Worm (Caenorhabditis elegans) whole organism, young adult: ENCODE data around the gene mua-6.
"Not testable (repeated sequence)": the region's sequence is repeated elsewhere in the genome, so short reads cannot be mapped to it uniquely, and the experiment has no call there.

Source experiments
- B0336.3 ChIP-seq: fragments of 200-800 bp; sonication (Bioruptor generic); IDR thresholded peaks from 2 replicates; pipeline ENCODE4 v1.3.6; 2022; ENCODE audit warnings: missing genetic modification characterization, missing compliant biosample characterization
- D2030.7 ChIP-seq: fragments of 200-800 bp; sonication (Bioruptor generic); IDR thresholded peaks from 2 replicates; pipeline ENCODE4 v1.3.6; 2022; ENCODE audit warnings: missing genetic modification reagents, missing genetic modification characterization, missing compliant biosample characterization
- F22D6.2 ChIP-seq: sonication (generic microtip); optimal IDR thresholded peaks from 2 replicates; lab custom pipeline; 2016; ENCODE audit warnings: mild to moderate bottlenecking, missing genetic modification characterization, missing compliant biosample characterization
- die-1 ChIP-seq: sonication (generic microtip); optimal IDR thresholded peaks from 2 replicates; lab custom pipeline; 2016; ENCODE audit warnings: missing genotype, mild to moderate bottlenecking, missing genetic modification characterization, missing compliant biosample characterization
- dpff-1 ChIP-seq: sonication (generic microtip); optimal IDR thresholded peaks from 2 replicates; lab custom pipeline; 2017; ENCODE audit warnings: mild to moderate bottlenecking, missing genetic modification characterization, missing compliant biosample characterization
- gei-17 ChIP-seq: fragments of 200-800 bp; sonication (Bioruptor generic); optimal IDR thresholded peaks from 2 replicates; lab custom pipeline; 2018; ENCODE audit warnings: mild to moderate bottlenecking, missing genetic modification characterization, missing compliant biosample characterization
- hlh-26 ChIP-seq: fragments of 200-800 bp; sonication (Bioruptor generic); conservative IDR thresholded peaks from 2 replicates; pipeline ENCODE4 v1.3.6; 2022; ENCODE audit warnings: missing genetic modification reagents, missing genetic modification characterization, missing compliant biosample characterization
- lag-1 ChIP-seq: fragments of 200-800 bp; sonication (Bioruptor generic); IDR thresholded peaks from 2 replicates; pipeline ENCODE4 v1.3.6; 2022; ENCODE audit warnings: missing genetic modification reagents, missing genetic modification characterization, missing compliant biosample characterization
- let-526 ChIP-seq: fragments of 200-800 bp; sonication (Bioruptor generic); IDR thresholded peaks from 2 replicates; pipeline ENCODE4 v1.3.6; 2022; ENCODE audit warnings: missing genetic modification reagents, missing genetic modification characterization, missing compliant biosample characterization
- lin-26 ChIP-seq: fragments of 200-800 bp; sonication (Bioruptor generic); IDR thresholded peaks from 2 replicates; pipeline ENCODE4 v1.3.6; 2022; ENCODE audit warnings: missing genetic modification reagents, missing genetic modification characterization, missing compliant biosample characterization
- lir-1 ChIP-seq: fragments of 200-800 bp; sonication (Bioruptor generic); conservative IDR thresholded peaks from 2 replicates; pipeline ENCODE4 v1.3.6; 2022; ENCODE audit warnings: missing genetic modification reagents, missing genetic modification characterization, missing compliant biosample characterization
- madf-3 ChIP-seq: fragments of 200-800 bp; sonication (Bioruptor generic); IDR thresholded peaks from 2 replicates; pipeline ENCODE4 v1.3.6; 2022; ENCODE audit warnings: missing genetic modification reagents, missing genetic modification characterization, missing compliant biosample characterization
- mes-4 ChIP-seq: sonication (generic microtip); optimal IDR thresholded peaks from 2 replicates; lab custom pipeline; 2016; ENCODE audit warnings: missing genotype, missing genetic modification characterization, missing compliant biosample characterization
- rpc-1 ChIP-seq, 2 experiments: fragments of 150-350 bp in 1 of 2; sonication (generic microtip) in 1 of 2; optimal IDR thresholded peaks; 2 replicates each; lab custom pipeline; 2014 to 2018; ENCODE audit warnings: missing biosample characterization in 1 of 2, missing genetic modification characterization in 1 of 2, missing genetic modification reagents in 1 of 2, missing genotype in 1 of 2
- snpc-1.1 ChIP-seq: sonication (generic microtip); optimal IDR thresholded peaks from 2 replicates; lab custom pipeline; 2017; ENCODE audit warnings: missing genetic modification characterization, mild to moderate bottlenecking, missing compliant biosample characterization, antibody characterized with exemption, moderate library complexity, missing genotype, missing genetic modification reagents; ENCODE audit not compliant: insufficient read depth
- snpc-4 ChIP-seq, 5 experiments: fragments of 150-350 bp in 1 of 5; sonication (generic microtip) in 4 of 5; optimal IDR thresholded peaks; 2 replicates each; lab custom pipeline; 2014 to 2018; ENCODE audit warnings: missing genetic modification characterization in 5 of 5, missing biosample characterization in 3 of 5, antibody characterized with exemption in 2 of 5, mild to moderate bottlenecking in 2 of 5, missing compliant biosample characterization in 2 of 5, missing genotype in 2 of 5, moderate library complexity in 2 of 5, missing genetic modification reagents in 1 of 5
- tlf-1 ChIP-seq: fragments of 200-800 bp; sonication (Bioruptor generic); optimal IDR thresholded peaks from 2 replicates; lab custom pipeline; 2018; ENCODE audit warnings: mild to moderate bottlenecking, missing genetic modification characterization, missing compliant biosample characterization
- unc-62 ChIP-seq: fragments of 150-350 bp; optimal IDR thresholded peaks from 2 replicates; lab custom pipeline; 2014; ENCODE audit warnings: missing biosample characterization, missing genetic modification reagents, missing genetic modification characterization

Gene mua-6

ce11 chrX:16217749-16218148 is 47.7 kb downstream of the mua-6 start (continued):
- TF ChIP-seq unc-62 (GFP tag; lab: Kevin White, UChicago) (no peak), snpc-1.1 (no peak), dpff-1 (tag; lab: Kevin White, UChicago) (no peak), lir-1 (no peak), gei-17 (no peak), die-1 (tag; lab: Kevin White, UChicago) (peak; percentile 61), snpc-4 (GFP tag; optimal IDR thresholded peaks at IDR 0.05; lab: Kevin White, UChicago) (no peak), snpc-4 (tag; optimal IDR thresholded peaks at IDR 0.05; lab: Kevin White, UChicago) (peak in 2 of 4 experiments; percentile 35 to 68), B0336.3 (GFP tag; lab: Robert Waterston, UW) (no peak), D2030.7 (GFP tag; lab: Robert Waterston, UW) (peak; percentile 76), mes-4 (tag; lab: Kevin White, UChicago) (no peak), lin-26 (peak; percentile 80), madf-3 (GFP tag; lab: Robert Waterston, UW) (no peak)

ce11 chrX:16217108-16217507 is 48.4 kb downstream of the mua-6 start, which contains the start of gene F23A7.1:
F23A7.1 (plus strand) TSS chrX:16217408.
- no peak for TF ChIP-seq B0336.3 (GFP tag; lab: Robert Waterston, UW)
- TF ChIP-seq let-526 = no peak
- no peak for TF ChIP-seq lag-1 (GFP tag; lab: Robert Waterston, UW)
- TF ChIP-seq F22D6.2 (tag; lab: Kevin White, UChicago) = no peak

- TF ChIP-seq hlh-26 (GFP tag; lab: Robert Waterston, UW); tlf-1 (GFP tag; lab: Kevin White, UChicago); lir-1: not testable (repeated sequence)
These were observed 52.4 kb downstream of the mua-6 start, which contains the start of gene F23A7.8 for ce11 chrX:16213073-16213472. F23A7.8 (plus strand) TSS chrX:16213373.

ce11 chrX:16212306-16212705 is 53.2 kb downstream of the mua-6 start, which contains the start of gene F23A7.4:
F23A7.4 (plus strand) TSS chrX:16212606.
- not testable (repeated sequence) for TF ChIP-seq rpc-1 (optimal IDR thresholded peaks at IDR 0.05; lab: Kevin White, UChicago)
- TF ChIP-seq rpc-1 (tag; optimal IDR thresholded peaks at IDR 0.05; lab: Kevin White, UChicago) = peak; percentile 47
